Worm (Caenorhabditis elegans) whole organism, L3 larva: ENCODE results near the gene srv-34.

Experiments
- R02D3.7 ChIP-seq: fragments of 150-350 bp; optimal IDR thresholded peaks from 2 replicates; lab custom pipeline; 2014; ENCODE audit warnings: missing biosample characterization, missing genetic modification characterization
- ZK546.5 ChIP-seq: sonication (generic microtip); optimal IDR thresholded peaks from 2 replicates; lab custom pipeline; 2017; ENCODE audit warnings: missing biosample characterization, missing genetic modification characterization
- aly-2 ChIP-seq: fragments of 150-350 bp; optimal IDR thresholded peaks from 2 replicates; lab custom pipeline; 2014; ENCODE audit warnings: missing biosample characterization, missing genetic modification characterization
- ama-1 ChIP-seq: fragments of 150-350 bp; optimal IDR thresholded peaks from 2 replicates; lab custom pipeline; 2018
- ceh-16 ChIP-seq: sonication (generic microtip); optimal IDR thresholded peaks from 2 replicates; lab custom pipeline; 2017; ENCODE audit warnings: missing biosample characterization, missing genetic modification characterization
- ceh-28 ChIP-seq: fragments of 150-350 bp; optimal IDR thresholded peaks from 2 replicates; lab custom pipeline; 2014; ENCODE audit warnings: missing biosample characterization, missing genetic modification reagents, missing genetic modification characterization
- ceh-82 ChIP-seq: fragments of 150-350 bp; optimal IDR thresholded peaks from 2 replicates; lab custom pipeline; 2014; ENCODE audit warnings: missing biosample characterization, missing genetic modification characterization
- ceh-9 ChIP-seq: sonication (generic microtip); optimal IDR thresholded peaks from 2 replicates; lab custom pipeline; 2018; ENCODE audit warnings: missing biosample characterization, missing genetic modification characterization
- daf-12 ChIP-seq: fragments of 150-350 bp; optimal IDR thresholded peaks from 2 replicates; lab custom pipeline; 2014; ENCODE audit warnings: missing biosample characterization, missing genetic modification reagents, missing genetic modification characterization
- egl-27 ChIP-seq: sonication (generic microtip); optimal IDR thresholded peaks from 4 replicates; lab custom pipeline; 2017; ENCODE audit warnings: missing biosample characterization, missing genetic modification reagents, missing genetic modification characterization
- egl-5 ChIP-seq: fragments of 150-350 bp; optimal IDR thresholded peaks from 2 replicates; lab custom pipeline; 2017; ENCODE audit warnings: missing biosample characterization, missing genetic modification reagents, missing genetic modification characterization, inconsistent platforms
- elt-1 ChIP-seq: fragments of 150-350 bp; optimal IDR thresholded peaks from 2 replicates; lab custom pipeline; 2014; ENCODE audit warnings: missing biosample characterization, missing genetic modification characterization
- elt-2 ChIP-seq: sonication (generic microtip); optimal IDR thresholded peaks from 2 replicates; lab custom pipeline; 2016; ENCODE audit warnings: missing genetic modification reagents, mild to moderate bottlenecking, missing genetic modification characterization, missing compliant biosample characterization
- elt-3 ChIP-seq, 3 experiments: fragments of 150-350 bp in 1 of 3; sonication (generic microtip) in 2 of 3; optimal IDR thresholded peaks; 2 replicates in 2 of 3; 4 replicates in 1 of 3; lab custom pipeline; 2014 to 2017; ENCODE audit warnings: missing biosample characterization in 3 of 3, missing genetic modification characterization in 3 of 3
- eor-1 ChIP-seq, 2 experiments: fragments of 150-350 bp; optimal IDR thresholded peaks; 2 replicates each; lab custom pipeline; 2014 to 2018; ENCODE audit warnings: missing biosample characterization in 2 of 2, missing genetic modification characterization in 2 of 2
- fkh-10 ChIP-seq: sonication (generic microtip); optimal IDR thresholded peaks from 2 replicates; lab custom pipeline; 2017; ENCODE audit warnings: missing biosample characterization, missing genetic modification reagents, missing genetic modification characterization
- fkh-2 ChIP-seq: fragments of 150-350 bp; optimal IDR thresholded peaks from 2 replicates; lab custom pipeline; 2014; ENCODE audit warnings: missing biosample characterization, missing genetic modification reagents, missing genetic modification characterization
- fos-1 ChIP-seq: fragments of 150-350 bp; optimal IDR thresholded peaks from 2 replicates; lab custom pipeline; 2014; ENCODE audit warnings: missing biosample characterization, missing genetic modification characterization
- hmg-11 ChIP-seq: sonication (generic microtip); optimal IDR thresholded peaks from 2 replicates; lab custom pipeline; 2016; ENCODE audit warnings: missing genetic modification characterization, missing compliant biosample characterization
- jun-1 ChIP-seq: fragments of 150-350 bp; optimal IDR thresholded peaks from 2 replicates; lab custom pipeline; 2014; ENCODE audit warnings: missing biosample characterization, missing genetic modification reagents, missing genetic modification characterization
- lin-15B ChIP-seq: fragments of 150-350 bp; optimal IDR thresholded peaks from 2 replicates; lab custom pipeline; 2014; ENCODE audit warnings: missing biosample characterization, missing genetic modification characterization
- lin-39 ChIP-seq: fragments of 150-350 bp; optimal IDR thresholded peaks from 2 replicates; lab custom pipeline; 2018; ENCODE audit warnings: missing biosample characterization, missing genetic modification reagents, missing genetic modification characterization
- lsy-12 ChIP-seq: sonication (generic microtip); optimal IDR thresholded peaks from 2 replicates; lab custom pipeline; 2016; ENCODE audit warnings: mild to moderate bottlenecking, missing genetic modification characterization, missing compliant biosample characterization
- mdl-1 ChIP-seq: fragments of 150-350 bp; optimal IDR thresholded peaks from 2 replicates; lab custom pipeline; 2014; ENCODE audit warnings: missing biosample characterization, missing genetic modification characterization
- mml-1 ChIP-seq: fragments of 150-350 bp; sonication (generic microtip); optimal IDR thresholded peaks from 3 replicates; lab custom pipeline; 2014; ENCODE audit warnings: missing biosample characterization, missing genetic modification characterization
- nfya-1 ChIP-seq: sonication (generic microtip); optimal IDR thresholded peaks from 2 replicates; lab custom pipeline; 2017; ENCODE audit warnings: missing genetic modification characterization, mild to moderate bottlenecking, missing compliant biosample characterization, antibody characterized with exemption, moderate library complexity; ENCODE audit not compliant: insufficient read depth
- nhr-11 ChIP-seq: fragments of 150-350 bp; optimal IDR thresholded peaks from 2 replicates; lab custom pipeline; 2014; ENCODE audit warnings: missing biosample characterization, missing genetic modification characterization
- nhr-12 ChIP-seq: fragments of 150-350 bp; optimal IDR thresholded peaks from 2 replicates; lab custom pipeline; 2014; ENCODE audit warnings: missing biosample characterization, missing genetic modification characterization
- nhr-23 ChIP-seq: fragments of 150-350 bp; optimal IDR thresholded peaks from 2 replicates; lab custom pipeline; 2014; ENCODE audit warnings: missing biosample characterization, missing genetic modification reagents, missing genetic modification characterization
- nhr-237 ChIP-seq: fragments of 150-350 bp; optimal IDR thresholded peaks from 2 replicates; lab custom pipeline; 2014; ENCODE audit warnings: missing biosample characterization, missing genetic modification characterization
- nhr-25 ChIP-seq: sonication (generic microtip); optimal IDR thresholded peaks from 2 replicates; lab custom pipeline; 2017; ENCODE audit warnings: missing biosample characterization, missing genetic modification characterization
- nhr-28 ChIP-seq: fragments of 150-350 bp; optimal IDR thresholded peaks from 2 replicates; lab custom pipeline; 2014; ENCODE audit warnings: missing biosample characterization, missing genetic modification characterization
- nhr-43 ChIP-seq: sonication (generic microtip); optimal IDR thresholded peaks from 2 replicates; lab custom pipeline; 2016; ENCODE audit warnings: mild to moderate bottlenecking, missing genetic modification characterization, missing compliant biosample characterization; ENCODE audit not compliant: poor library complexity, severe bottlenecking
- nhr-67 ChIP-seq: fragments of 150-350 bp; optimal IDR thresholded peaks from 2 replicates; lab custom pipeline; 2014; ENCODE audit warnings: missing biosample characterization, missing genetic modification characterization
- nhr-76 ChIP-seq: fragments of 150-350 bp; sonication (generic microtip); optimal IDR thresholded peaks from 5 replicates; lab custom pipeline; 2014; ENCODE audit warnings: missing biosample characterization, missing genetic modification characterization
- nhr-77 ChIP-seq: fragments of 150-350 bp; optimal IDR thresholded peaks from 2 replicates; lab custom pipeline; 2014; ENCODE audit warnings: missing biosample characterization, missing genetic modification characterization
- pha-4 ChIP-seq: fragments of 150-350 bp; optimal IDR thresholded peaks from 2 replicates; lab custom pipeline; 2014; ENCODE audit warnings: missing biosample characterization, missing genetic modification reagents, missing genetic modification characterization
- pqm-1 ChIP-seq: fragments of 150-350 bp; optimal IDR thresholded peaks from 2 replicates; lab custom pipeline; 2017; ENCODE audit warnings: missing biosample characterization, missing genetic modification characterization, inconsistent platforms
- sea-2 ChIP-seq: fragments of 150-350 bp; sonication (generic microtip); optimal IDR thresholded peaks from 4 replicates; lab custom pipeline; 2014; ENCODE audit warnings: missing biosample characterization, missing genetic modification reagents, missing genetic modification characterization
- skn-1 ChIP-seq: fragments of 150-350 bp; optimal IDR thresholded peaks from 2 replicates; lab custom pipeline; 2014; ENCODE audit warnings: missing biosample characterization, missing genetic modification characterization
- snpc-4 ChIP-seq: fragments of 150-350 bp; optimal IDR thresholded peaks from 2 replicates; lab custom pipeline; 2014; ENCODE audit warnings: missing biosample characterization, missing genetic modification characterization
- tbx-2 ChIP-seq: sonication (generic microtip); optimal IDR thresholded peaks from 2 replicates; lab custom pipeline; 2016; ENCODE audit warnings: mild to moderate bottlenecking, missing genetic modification characterization, missing compliant biosample characterization
- unc-39 ChIP-seq: sonication (generic microtip); optimal IDR thresholded peaks from 4 replicates; lab custom pipeline; 2017; ENCODE audit warnings: missing biosample characterization, missing genetic modification characterization
- unc-62 ChIP-seq: fragments of 150-350 bp; sonication (generic microtip); optimal IDR thresholded peaks from 4 replicates; lab custom pipeline; 2014; ENCODE audit warnings: missing biosample characterization, missing genetic modification reagents, missing genetic modification characterization
- zag-1 ChIP-seq: fragments of 150-350 bp; optimal IDR thresholded peaks from 2 replicates; lab custom pipeline; 2014; ENCODE audit warnings: missing biosample characterization, missing genetic modification characterization
- ztf-11 ChIP-seq: fragments of 150-350 bp; optimal IDR thresholded peaks from 2 replicates; lab custom pipeline; 2014; ENCODE audit warnings: missing biosample characterization, missing genetic modification characterization
- ztf-4 ChIP-seq: fragments of 150-350 bp; optimal IDR thresholded peaks from 2 replicates; lab custom pipeline; 2014; ENCODE audit warnings: missing biosample characterization, missing genetic modification characterization

The srv-34 gene

DNA sequence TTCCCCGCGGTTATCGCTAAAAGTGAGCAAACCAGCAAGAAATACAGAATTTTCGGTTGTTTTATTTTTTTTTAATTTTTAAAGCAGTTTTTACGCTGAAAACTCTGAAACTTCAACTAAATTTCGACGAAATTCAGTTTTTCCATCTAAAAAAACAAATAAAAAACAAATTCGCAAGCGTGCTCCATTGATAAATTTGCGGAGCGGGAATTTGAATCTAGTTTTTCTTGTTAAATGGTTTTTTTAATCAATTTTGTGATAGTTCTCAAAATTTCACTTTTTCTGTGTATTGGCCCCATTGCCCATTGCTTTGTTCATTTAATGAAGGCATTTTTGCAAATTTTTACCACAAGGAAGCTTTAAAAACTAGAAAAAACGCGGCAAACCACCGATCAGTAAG is 17.8 kb downstream of the srv-34 start:
- TF ChIP-seq nhr-67 (tag; lab: Kevin White, UChicago), result no peak
- TF ChIP-seq nhr-28 (tag; lab: Kevin White, UChicago), result no peak
- TF ChIP-seq skn-1 (tag; lab: Kevin White, UChicago), result no peak
- no peak for TF ChIP-seq nhr-12 (tag; lab: Kevin White, UChicago)
- no peak for TF ChIP-seq pqm-1
- TF ChIP-seq egl-27, result no peak
- no peak for TF ChIP-seq nfya-1 (tag; lab: Kevin White, UChicago)
- no peak for TF ChIP-seq zag-1 (tag; lab: Kevin White, UChicago)
- TF ChIP-seq elt-1 (tag; lab: Kevin White, UChicago), result no peak
- no peak for TF ChIP-seq nhr-11 (tag; lab: Kevin White, UChicago)
- no peak for TF ChIP-seq lin-15B (tag; lab: Kevin White, UChicago)
- TF ChIP-seq ceh-28 (tag; lab: Kevin White, UChicago), result no peak
- TF ChIP-seq ZK546.5, result no peak
- TF ChIP-seq aly-2 (tag; lab: Kevin White, UChicago), result no peak
- no peak for TF ChIP-seq ztf-11 (tag; lab: Kevin White, UChicago)
- no peak for TF ChIP-seq ceh-82
- TF ChIP-seq ceh-16 (tag; lab: Kevin White, UChicago), result no peak
- no peak for TF ChIP-seq lin-39 (tag; lab: Kevin White, UChicago)
- no peak for TF ChIP-seq ceh-9 (tag; lab: Kevin White, UChicago)
- TF ChIP-seq, all 47 proteins: peak for 0

DNA sequence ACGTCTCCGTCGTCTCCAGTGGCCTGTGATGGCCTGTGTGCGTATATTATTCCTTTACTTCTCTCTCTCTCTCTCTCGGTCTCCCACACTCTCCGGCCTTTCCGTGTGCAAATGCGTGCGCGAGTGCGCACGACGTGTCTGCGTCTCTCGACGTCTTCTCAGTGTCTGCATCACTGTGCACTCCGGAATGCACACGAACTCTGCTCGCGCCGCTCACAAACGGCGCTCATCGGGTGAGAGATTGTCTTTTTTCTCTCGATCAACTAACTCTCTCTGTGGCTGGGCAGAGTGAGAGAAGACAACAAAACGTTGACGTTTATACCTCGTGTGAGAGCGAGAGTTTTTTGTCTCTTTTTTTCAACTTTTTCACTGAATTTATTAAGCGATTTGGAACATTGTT is 18.6 kb downstream of the srv-34 start:
- TF ChIP-seq lin-39 (tag; lab: Kevin White, UChicago) (peak; percentile 92), fkh-10 (GFP tag; lab: Kevin White, UChicago) (peak; percentile 87), lsy-12 (peak; percentile 84), fkh-2 (no peak), eor-1 (tag; optimal IDR thresholded peaks at IDR 0.05; lab: Kevin White, UChicago) (no peak), lin-15B (tag; lab: Kevin White, UChicago) (peak; percentile 68), tbx-2 (tag; lab: Kevin White, UChicago) (peak; percentile 56), fos-1 (tag; lab: Kevin White, UChicago) (no peak), hmg-11 (tag; lab: Kevin White, UChicago) (peak; percentile 99), nhr-237 (tag; lab: Kevin White, UChicago) (no peak), nhr-76 (tag; lab: Kevin White, UChicago) (no peak), egl-5 (peak; percentile 70), nhr-12 (tag; lab: Kevin White, UChicago) (no peak), mml-1 (tag; lab: Kevin White, UChicago) (no peak), jun-1 (tag; lab: Kevin White, UChicago) (peak; percentile 96), nhr-43 (tag; lab: Kevin White, UChicago) (peak; percentile 60), aly-2 (tag; lab: Kevin White, UChicago) (no peak), unc-62 (GFP tag; lab: Kevin White, UChicago) (peak; percentile 13), ceh-16 (tag; lab: Kevin White, UChicago) (no peak), R02D3.7 (tag; lab: Kevin White, UChicago) (peak; percentile 72), nhr-25 (tag; lab: Kevin White, UChicago) (peak; percentile 64), egl-27 (peak; percentile 71), mdl-1 (tag; lab: Kevin White, UChicago) (peak; percentile 58), zag-1 (tag; lab: Kevin White, UChicago) (no peak), pqm-1 (peak; percentile 91), ceh-28 (tag; lab: Kevin White, UChicago) (peak; percentile 84), nhr-77 (no peak), ceh-82 (peak; percentile 23), nhr-67 (tag; lab: Kevin White, UChicago) (no peak), sea-2 (no peak), snpc-4 (tag; lab: Kevin White, UChicago) (peak; percentile 52), ama-1 (peak; percentile 34), unc-39 (tag; lab: Kevin White, UChicago) (no peak), elt-2 (tag; lab: Kevin White, UChicago) (peak; percentile 86), nhr-11 (tag; lab: Kevin White, UChicago) (no peak), elt-3 (tag; optimal IDR thresholded peaks at IDR 0.05; lab: Kevin White, UChicago) (no peak), ztf-11 (tag; lab: Kevin White, UChicago) (no peak), ceh-9 (tag; lab: Kevin White, UChicago) (no peak), nfya-1 (tag; lab: Kevin White, UChicago) (peak; percentile 96), daf-12 (tag; lab: Kevin White, UChicago) (no peak), pha-4 (tag; lab: Kevin White, UChicago) (peak; percentile 81), skn-1 (tag; lab: Kevin White, UChicago) (peak; percentile 85), ZK546.5 (no peak), ztf-4 (tag; lab: Kevin White, UChicago) (no peak), nhr-28 (tag; lab: Kevin White, UChicago) (no peak), nhr-23 (tag; lab: Kevin White, UChicago) (peak; percentile 83), elt-1 (tag; lab: Kevin White, UChicago) (no peak)
